Worm (Caenorhabditis elegans) whole organism, mixed stage, embryonic: Measurements from ENCODE around the gene tasp-1.

Experiments
- M03D4.4 ChIP-seq: sonication (generic microtip); optimal IDR thresholded peaks from 2 replicates; lab custom pipeline; 2017; ENCODE audit warnings: mild to moderate bottlenecking, missing genetic modification characterization, missing compliant biosample characterization
- bed-3 ChIP-seq: fragments of 200-800 bp; sonication (Bioruptor generic); optimal IDR thresholded peaks from 3 replicates; lab custom pipeline; 2018; ENCODE audit warnings: mild to moderate bottlenecking, missing genetic modification characterization, moderate library complexity, missing compliant biosample characterization
- blmp-1 ChIP-seq: fragments of 150-350 bp; optimal IDR thresholded peaks from 2 replicates; lab custom pipeline; 2014; ENCODE audit warnings: missing biosample characterization, missing genetic modification characterization
- ceh-39 ChIP-seq: fragments of 150-350 bp; optimal IDR thresholded peaks from 2 replicates; lab custom pipeline; 2014; ENCODE audit warnings: missing biosample characterization, missing genetic modification characterization
- ceh-43 ChIP-seq: fragments of 200-800 bp; sonication (Bioruptor generic); optimal IDR thresholded peaks from 2 replicates; lab custom pipeline; 2018; ENCODE audit warnings: mild to moderate bottlenecking, missing genetic modification characterization, moderate library complexity, missing compliant biosample characterization
- ceh-83 ChIP-seq: fragments of 200-800 bp; sonication (Bioruptor generic); optimal IDR thresholded peaks from 2 replicates; lab custom pipeline; 2018; ENCODE audit warnings: mild to moderate bottlenecking, missing genetic modification characterization, missing compliant biosample characterization
- ces-1 ChIP-seq: fragments of 150-350 bp; optimal IDR thresholded peaks from 2 replicates; lab custom pipeline; 2014; ENCODE audit warnings: missing biosample characterization, missing genetic modification reagents, missing genetic modification characterization
- cnd-1 ChIP-seq: fragments of 200-800 bp; sonication (Bioruptor generic); optimal IDR thresholded peaks from 2 replicates; lab custom pipeline; 2018; ENCODE audit warnings: mild to moderate bottlenecking, missing genetic modification characterization, missing compliant biosample characterization
- drap-1 ChIP-seq: fragments of 200-800 bp; sonication (Bioruptor generic); optimal IDR thresholded peaks from 3 replicates; lab custom pipeline; 2018; ENCODE audit warnings: mild to moderate bottlenecking, missing genetic modification characterization, missing compliant biosample characterization
- elt-1 ChIP-seq: sonication (generic microtip); optimal IDR thresholded peaks from 2 replicates; lab custom pipeline; 2017; ENCODE audit warnings: missing genetic modification characterization, mild to moderate bottlenecking, missing compliant biosample characterization, antibody characterized with exemption, moderate library complexity, borderline replicate concordance; ENCODE audit not compliant: insufficient read depth
- elt-3 ChIP-seq: fragments of 150-350 bp; optimal IDR thresholded peaks from 2 replicates; lab custom pipeline; 2014; ENCODE audit warnings: missing biosample characterization, missing genetic modification characterization
- flh-1 ChIP-seq: fragments of 200-800 bp; sonication (Bioruptor generic); optimal IDR thresholded peaks from 2 replicates; lab custom pipeline; 2018; ENCODE audit warnings: mild to moderate bottlenecking, missing genetic modification characterization, moderate library complexity, missing compliant biosample characterization
- ham-2 ChIP-seq: fragments of 200-800 bp; sonication (Bioruptor generic); optimal IDR thresholded peaks from 2 replicates; lab custom pipeline; 2018; ENCODE audit warnings: mild to moderate bottlenecking, missing genetic modification characterization, missing compliant biosample characterization
- hlh-1 ChIP-seq: fragments of 150-350 bp; optimal IDR thresholded peaks from 2 replicates; lab custom pipeline; 2014; ENCODE audit warnings: missing biosample characterization, missing genetic modification reagents, missing genetic modification characterization
- lin-13 ChIP-seq: fragments of 150-350 bp; optimal IDR thresholded peaks from 2 replicates; lab custom pipeline; 2014; ENCODE audit warnings: missing biosample characterization, missing genetic modification characterization
- lin-32 ChIP-seq: fragments of 200-800 bp; sonication (Bioruptor generic); optimal IDR thresholded peaks from 2 replicates; lab custom pipeline; 2018; ENCODE audit warnings: mild to moderate bottlenecking, missing genetic modification characterization, missing compliant biosample characterization
- lsy-2 ChIP-seq: fragments of 150-350 bp; optimal IDR thresholded peaks from 2 replicates; lab custom pipeline; 2014; ENCODE audit warnings: missing biosample characterization, missing genetic modification characterization
- mab-5 ChIP-seq: fragments of 150-350 bp; optimal IDR thresholded peaks from 2 replicates; lab custom pipeline; 2014; ENCODE audit warnings: missing biosample characterization, missing genetic modification characterization
- mep-1 ChIP-seq: fragments of 150-350 bp; optimal IDR thresholded peaks from 2 replicates; lab custom pipeline; 2017; ENCODE audit warnings: missing biosample characterization, missing genetic modification reagents, missing genetic modification characterization, inconsistent platforms
- mls-2 ChIP-seq: sonication (generic microtip); optimal IDR thresholded peaks from 2 replicates; lab custom pipeline; 2016; ENCODE audit warnings: mild to moderate bottlenecking, missing genetic modification characterization, moderate library complexity, missing compliant biosample characterization
- nhr-12 ChIP-seq: fragments of 150-350 bp; optimal IDR thresholded peaks from 2 replicates; lab custom pipeline; 2014; ENCODE audit warnings: missing biosample characterization, missing genetic modification characterization
- nhr-2 ChIP-seq: fragments of 150-350 bp; optimal IDR thresholded peaks from 2 replicates; lab custom pipeline; 2014; ENCODE audit warnings: missing biosample characterization, missing genetic modification characterization
- nhr-237 ChIP-seq: fragments of 150-350 bp; optimal IDR thresholded peaks from 2 replicates; lab custom pipeline; 2014; ENCODE audit warnings: missing biosample characterization, missing genetic modification characterization
- nhr-28 ChIP-seq: fragments of 150-350 bp; optimal IDR thresholded peaks from 2 replicates; lab custom pipeline; 2014; ENCODE audit warnings: missing biosample characterization, missing genetic modification characterization
- nhr-76 ChIP-seq: sonication (generic microtip); optimal IDR thresholded peaks from 2 replicates; lab custom pipeline; 2017; ENCODE audit warnings: missing biosample characterization, missing genetic modification characterization
- pha-4 ChIP-seq: fragments of 150-350 bp; optimal IDR thresholded peaks from 2 replicates; lab custom pipeline; 2018; ENCODE audit warnings: missing biosample characterization, missing genetic modification reagents, missing genetic modification characterization
- sem-2 ChIP-seq: fragments of 200-800 bp; sonication (Bioruptor generic); optimal IDR thresholded peaks from 2 replicates; lab custom pipeline; 2018; ENCODE audit warnings: mild to moderate bottlenecking, missing genetic modification characterization, missing compliant biosample characterization
- snpc-4 ChIP-seq: fragments of 150-350 bp; optimal IDR thresholded peaks from 2 replicates; lab custom pipeline; 2014; ENCODE audit warnings: missing biosample characterization, missing genetic modification characterization
- sptf-1 ChIP-seq: sonication (generic microtip); optimal IDR thresholded peaks from 2 replicates; lab custom pipeline; 2017; ENCODE audit warnings: mild to moderate bottlenecking, missing genetic modification characterization, moderate library complexity, missing compliant biosample characterization
- tbx-8 ChIP-seq: fragments of 200-800 bp; sonication (Bioruptor generic); optimal IDR thresholded peaks from 2 replicates; lab custom pipeline; 2018; ENCODE audit warnings: mild to moderate bottlenecking, missing genetic modification characterization, moderate library complexity, missing compliant biosample characterization
- unc-120 ChIP-seq: sonication (generic microtip); optimal IDR thresholded peaks from 2 replicates; lab custom pipeline; 2017; ENCODE audit warnings: missing genetic modification characterization, missing compliant biosample characterization; ENCODE audit not compliant: poor library complexity, severe bottlenecking
- unc-39 ChIP-seq: fragments of 150-350 bp; optimal IDR thresholded peaks from 2 replicates; lab custom pipeline; 2014; ENCODE audit warnings: missing biosample characterization, missing genetic modification characterization
- unc-62 ChIP-seq: fragments of 150-350 bp; optimal IDR thresholded peaks from 2 replicates; lab custom pipeline; 2014; ENCODE audit warnings: missing biosample characterization, missing genetic modification reagents, missing genetic modification characterization
- zip-8 ChIP-seq: fragments of 150-350 bp; optimal IDR thresholded peaks from 2 replicates; lab custom pipeline; 2014; ENCODE audit warnings: missing biosample characterization, missing genetic modification characterization
- ztf-11 ChIP-seq: fragments of 150-350 bp; optimal IDR thresholded peaks from 2 replicates; lab custom pipeline; 2014; ENCODE audit warnings: missing biosample characterization, missing genetic modification characterization

Gene tasp-1

DNA sequence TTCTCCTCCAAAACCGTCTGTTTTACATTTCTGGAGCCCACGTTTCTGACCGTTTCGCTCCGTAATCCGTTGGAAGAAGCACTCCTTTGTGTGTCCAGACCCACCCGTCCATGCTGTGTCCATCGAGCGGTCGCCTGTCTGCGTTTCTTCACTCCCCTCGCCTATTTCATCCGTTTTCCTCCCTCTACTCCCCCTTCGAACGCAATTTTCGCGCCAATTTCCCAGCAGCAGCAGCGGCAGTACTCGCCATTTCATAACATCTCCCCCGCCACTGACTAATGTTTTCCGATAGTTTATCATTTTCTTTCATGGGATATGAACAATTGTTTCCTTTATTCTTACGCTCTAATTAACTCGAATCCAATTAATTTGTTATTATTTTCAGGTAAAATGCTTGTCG lies 48.8 kb downstream of the tasp-1 start:
- TF ChIP-seq elt-3 (tag; lab: Kevin White, UChicago): no peak
- no peak for TF ChIP-seq flh-1 (GFP tag; lab: Kevin White, UChicago)
- TF ChIP-seq nhr-2 (tag; lab: Kevin White, UChicago): no peak
- no peak for TF ChIP-seq sem-2 (GFP tag; lab: Kevin White, UChicago)
- no peak for TF ChIP-seq nhr-28 (tag; lab: Kevin White, UChicago)
- no peak for TF ChIP-seq cnd-1 (tag; lab: Kevin White, UChicago)
- no peak for TF ChIP-seq hlh-1 (tag; lab: Kevin White, UChicago)
- no peak for TF ChIP-seq ceh-39
- no peak for TF ChIP-seq M03D4.4 (tag; lab: Kevin White, UChicago)
- TF ChIP-seq ceh-83 (GFP tag; lab: Kevin White, UChicago): no peak
- no peak for TF ChIP-seq ztf-11 (tag; lab: Kevin White, UChicago)
- TF ChIP-seq ces-1 (GFP tag; lab: Kevin White, UChicago): peak; percentile 43
- no peak for TF ChIP-seq snpc-4 (tag; lab: Kevin White, UChicago)
- TF ChIP-seq mab-5 (tag; lab: Kevin White, UChicago): no peak
- no peak for TF ChIP-seq sptf-1 (tag; lab: Kevin White, UChicago)
- no peak for TF ChIP-seq pha-4 (tag; lab: Kevin White, UChicago)
- TF ChIP-seq elt-1: no peak
- no peak for TF ChIP-seq nhr-237 (tag; lab: Kevin White, UChicago)
- no peak for TF ChIP-seq mls-2 (tag; lab: Kevin White, UChicago)
- no peak for TF ChIP-seq lin-13 (tag; lab: Kevin White, UChicago)
- TF ChIP-seq unc-120: peak; percentile 39
- no peak for TF ChIP-seq bed-3 (GFP tag; lab: Kevin White, UChicago)
- TF ChIP-seq unc-39 (tag; lab: Kevin White, UChicago): no peak
- no peak for TF ChIP-seq nhr-12 (tag; lab: Kevin White, UChicago)
- no peak for TF ChIP-seq tbx-8 (GFP tag; lab: Kevin White, UChicago)
- no peak for TF ChIP-seq lsy-2
- TF ChIP-seq unc-62: no peak
- no peak for TF ChIP-seq lin-32 (GFP tag; lab: Kevin White, UChicago)
- no peak for TF ChIP-seq blmp-1
- TF ChIP-seq ceh-43 (GFP tag; lab: Kevin White, UChicago): peak; percentile 17
- peak; percentile 64 for TF ChIP-seq ham-2 (GFP tag; lab: Kevin White, UChicago)
- peak; percentile 11 for TF ChIP-seq mep-1
- TF ChIP-seq nhr-76 (tag; lab: Kevin White, UChicago): no peak
- TF ChIP-seq zip-8: no peak
- no peak for TF ChIP-seq drap-1 (GFP tag; lab: Kevin White, UChicago)
- TF ChIP-seq, all 35 proteins: peak for 5

DNA sequence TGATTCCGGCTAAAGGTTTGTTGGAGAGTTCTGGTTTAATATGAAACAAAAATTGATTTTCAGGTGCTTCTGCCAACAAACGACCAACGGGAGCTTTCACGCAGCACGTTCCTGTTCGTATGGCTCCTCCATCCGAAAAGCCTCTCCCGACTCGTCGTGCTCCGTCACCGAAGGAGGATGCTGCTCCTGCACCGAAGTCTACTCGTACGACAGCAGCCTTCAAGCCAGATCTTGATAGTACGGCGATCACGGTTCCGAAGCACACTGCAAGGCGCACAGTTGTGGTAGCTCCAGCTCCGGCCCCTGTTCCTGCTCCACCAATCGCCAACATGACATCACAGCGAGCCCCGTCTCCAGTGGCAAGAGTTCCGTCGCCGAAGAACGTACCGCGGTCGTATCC lies 49.7 kb downstream of the tasp-1 start:
- TF ChIP-seq unc-62 (no peak), ztf-11 (tag; lab: Kevin White, UChicago) (no peak), blmp-1 (no peak), mls-2 (tag; lab: Kevin White, UChicago) (no peak), lsy-2 (no peak), cnd-1 (tag; lab: Kevin White, UChicago) (no peak), nhr-76 (tag; lab: Kevin White, UChicago) (no peak), bed-3 (GFP tag; lab: Kevin White, UChicago) (no peak), zip-8 (no peak), nhr-12 (tag; lab: Kevin White, UChicago) (no peak), mab-5 (tag; lab: Kevin White, UChicago) (no peak), ham-2 (GFP tag; lab: Kevin White, UChicago) (no peak), unc-39 (tag; lab: Kevin White, UChicago) (no peak)

DNA sequence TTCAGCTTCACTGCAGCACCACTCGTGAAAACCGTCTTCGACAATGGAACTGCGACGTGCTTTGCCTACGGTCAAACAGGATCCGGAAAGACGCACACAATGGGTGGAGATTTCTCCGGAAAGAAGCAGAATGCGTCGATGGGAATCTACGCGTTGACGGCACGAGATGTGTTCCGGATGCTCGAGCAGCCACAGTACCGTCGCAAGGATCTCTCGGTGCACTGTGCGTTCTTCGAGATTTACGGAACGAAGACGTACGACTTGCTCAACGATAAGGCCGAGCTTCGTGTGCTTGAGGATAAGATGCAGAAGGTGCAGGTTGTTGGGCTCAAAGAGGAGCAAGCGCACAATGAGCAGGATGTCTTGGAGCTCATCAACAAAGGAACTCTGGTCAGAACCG lies 50.5 kb downstream of the tasp-1 start:
- no peak for TF ChIP-seq nhr-237 (tag; lab: Kevin White, UChicago)
- no peak for TF ChIP-seq lin-13 (tag; lab: Kevin White, UChicago)
- no peak for TF ChIP-seq mls-2 (tag; lab: Kevin White, UChicago)
- no peak for TF ChIP-seq drap-1 (GFP tag; lab: Kevin White, UChicago)
- no peak for TF ChIP-seq ceh-83 (GFP tag; lab: Kevin White, UChicago)
- TF ChIP-seq, all 35 proteins: peak for 0

DNA sequence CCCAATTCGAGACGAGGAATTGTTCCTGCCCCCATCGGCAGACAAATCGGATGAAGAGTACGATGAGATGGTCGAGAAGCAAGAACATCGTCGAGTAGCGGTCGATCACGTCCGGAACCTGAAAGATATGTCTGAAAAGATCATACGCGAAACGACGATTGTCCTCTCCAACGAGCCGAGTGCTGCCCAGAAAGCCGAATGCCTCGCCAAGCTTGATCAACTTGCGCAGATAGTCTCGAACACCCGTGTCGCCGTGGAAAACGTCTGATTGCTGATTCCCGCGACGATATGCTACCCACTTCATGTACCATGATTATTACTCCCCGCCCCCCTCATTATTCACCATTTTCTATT lies 51.4 kb downstream of the tasp-1 start:
- no peak for TF ChIP-seq ceh-39
- no peak for TF ChIP-seq M03D4.4 (tag; lab: Kevin White, UChicago)
- TF ChIP-seq ham-2 (GFP tag; lab: Kevin White, UChicago): no peak
- no peak for TF ChIP-seq ces-1 (GFP tag; lab: Kevin White, UChicago)
- TF ChIP-seq unc-120: no peak
- no peak for TF ChIP-seq bed-3 (GFP tag; lab: Kevin White, UChicago)
- TF ChIP-seq lin-32 (GFP tag; lab: Kevin White, UChicago): no peak
- TF ChIP-seq blmp-1: no peak
- no peak for TF ChIP-seq lin-13 (tag; lab: Kevin White, UChicago)
- TF ChIP-seq mls-2 (tag; lab: Kevin White, UChicago): no peak
- no peak for TF ChIP-seq pha-4 (tag; lab: Kevin White, UChicago)
